Fruit fly (Drosophila melanogaster) whole organism, pupa: ENCODE results near the gene GAA1.
A peak's percentile ranks its signal among the peaks of the same experiment; 100 is the strongest.

Experiments
- CG10348 ChIP-seq: fragments of 200-800 bp; sonication (Bioruptor generic); IDR thresholded peaks from 2 replicates; pipeline ENCODE4 v1.3.6; 2022; ENCODE audit warnings: missing biosample characterization, missing genetic modification characterization
- CG32121 ChIP-seq: fragments of 200-800 bp; sonication (Bioruptor generic); IDR thresholded peaks from 2 replicates; pipeline ENCODE4 v1.3.6; 2022; ENCODE audit warnings: missing biosample characterization, missing genetic modification characterization
- EcR ChIP-seq: fragments of 200-800 bp; sonication (Bioruptor generic); optimal IDR thresholded peaks from 3 replicates; lab custom pipeline; 2019; ENCODE audit warnings: missing biosample characterization, missing genetic modification characterization, mild to moderate bottlenecking, moderate library complexity, missing genetic modification reagents
- Ets98B ChIP-seq: fragments of 200-800 bp; sonication (Bioruptor generic); IDR thresholded peaks from 2 replicates; pipeline ENCODE4 v1.3.6; 2022; ENCODE audit warnings: missing biosample characterization, missing genetic modification characterization
- Pif1A ChIP-seq: fragments of 200-800 bp; sonication (Bioruptor generic); optimal IDR thresholded peaks from 3 replicates; lab custom pipeline; 2016; ENCODE audit warnings: missing biosample characterization, missing genetic modification characterization
- gl ChIP-seq: fragments of 200-800 bp; sonication (Bioruptor generic); optimal IDR thresholded peaks from 2 replicates; lab custom pipeline; 2018; ENCODE audit warnings: missing biosample characterization, mild to moderate bottlenecking, missing genetic modification characterization

- TF ChIP-seq EcR (GFP tag; lab: Kevin White, UChicago) (peak; percentile 96), Pif1A (GFP tag; lab: Kevin White, UChicago) (peak; percentile 69), CG32121 (GFP tag; lab: Robert Waterston, UW) (0 out of 2 replicates have a peak, but pooled peaks have one; percentile 33), gl (peak; percentile 63), Ets98B (GFP tag; lab: Robert Waterston, UW) (peak; percentile 55), CG10348 (GFP tag; lab: Robert Waterston, UW) (no peak)
Observed at dm6 chrX:5886764-5887555, 13.8 kb upstream of the GAA1 start.
